Fruit fly (Drosophila melanogaster): Measurements from ENCODE around the gene CG13919.

DNA sequence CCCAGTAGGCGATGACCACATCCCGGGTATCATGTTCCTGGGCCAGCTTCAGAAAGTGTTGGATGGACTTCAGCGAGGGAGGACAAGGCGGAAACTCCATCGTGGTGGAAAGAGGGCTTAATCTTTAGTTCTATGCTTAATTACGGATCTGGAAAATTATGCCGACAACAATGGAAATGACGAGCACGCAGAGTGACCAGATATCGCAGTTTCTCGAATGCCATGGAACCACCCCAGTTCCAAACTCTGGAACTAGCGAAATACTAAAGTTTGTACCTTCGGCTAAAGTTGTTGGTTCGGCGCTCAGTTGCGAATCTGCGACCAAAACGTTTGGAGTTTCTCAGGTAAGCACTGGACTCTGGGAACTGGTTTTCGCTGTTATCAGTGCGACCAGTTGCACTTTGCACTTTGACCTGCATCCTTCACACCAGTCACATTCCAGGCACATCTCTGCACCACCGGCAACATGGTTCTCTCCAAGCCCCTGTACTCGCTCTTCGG, 7.5 kb downstream of the CG13919 start, which contains the start of the genes CG7970 and Vta1:
- TF ChIP-seq lola (GFP tag; optimal IDR thresholded peaks at IDR 0.05) = no peak
- TF ChIP-seq h (GFP tag; optimal IDR thresholded peaks at IDR 0.05) = no peak
- TF ChIP-seq Mio (GFP tag; optimal IDR thresholded peaks at IDR 0.05) = no peak
- no peak for TF ChIP-seq br (GFP tag; optimal IDR thresholded peaks at IDR 0.05)
- no peak for TF ChIP-seq Rel (GFP tag; optimal IDR thresholded peaks at IDR 0.05)
- TF ChIP-seq Rel (tag; optimal IDR thresholded peaks at IDR 0.05) = no peak
- TF ChIP-seq Dfd (GFP tag; optimal IDR thresholded peaks at IDR 0.05) = no peak
- no peak for TF ChIP-seq dl (GFP tag; optimal IDR thresholded peaks at IDR 0.05; ENCODE audit: insufficient read depth in 1 of 2, partially characterized antibody in 2 of 2)
- no peak for TF ChIP-seq CG9705 (GFP tag; optimal IDR thresholded peaks at IDR 0.05)
- TF ChIP-seq Sp1 (GFP tag; optimal IDR thresholded peaks at IDR 0.05) = no peak
